Worm (Caenorhabditis elegans): Measurements from ENCODE around the gene cdh-10.
A peak's percentile ranks its signal among the peaks of the same experiment; 100 is the strongest.

The cdh-10 gene

ce11 chrIV:2408437-2408836 lies 54.7 kb downstream of the cdh-10 start (continued):
- TF ChIP-seq sptf-2 (GFP tag; optimal IDR thresholded peaks at IDR 0.05): peak; percentile 76

DNA sequence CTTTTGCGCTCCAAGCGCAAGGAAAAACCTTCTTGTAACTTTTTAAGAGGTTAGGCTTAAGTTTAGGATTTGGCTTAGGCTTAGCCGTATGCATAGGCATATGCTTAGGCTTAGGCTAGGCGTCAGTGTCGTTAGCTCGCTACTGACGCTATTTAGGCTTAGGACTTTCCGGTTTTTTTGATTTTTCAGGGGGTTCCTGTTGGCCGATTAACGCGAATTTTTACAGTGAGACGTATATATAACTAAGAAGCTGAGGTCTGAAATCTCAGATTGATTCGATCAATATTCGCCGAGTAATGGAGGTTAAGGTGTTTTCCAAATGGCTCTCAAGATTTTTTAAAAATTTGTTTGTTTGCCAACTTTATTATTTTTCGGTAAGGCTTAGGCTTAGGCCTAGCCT lies 55.5 kb downstream of the cdh-10 start:
- no peak for TF ChIP-seq B0261.1 (tag; optimal IDR thresholded peaks at IDR 0.05)
- no peak for TF ChIP-seq unc-130 (GFP tag; optimal IDR thresholded peaks at IDR 0.05)
- TF ChIP-seq xnd-1 (tag; optimal IDR thresholded peaks at IDR 0.05): no peak
- TF ChIP-seq gei-17 (GFP tag; optimal IDR thresholded peaks at IDR 0.05): no peak
- TF ChIP-seq zfh-2 (GFP tag; conservative IDR thresholded peaks at IDR 0.05): no peak
- no peak for TF ChIP-seq B0019.2 (GFP tag; conservative IDR thresholded peaks at IDR 0.05)
- TF ChIP-seq Y67H2A.10 (GFP tag; conservative IDR thresholded peaks at IDR 0.05): no peak
- TF ChIP-seq tbp1 (GFP tag; optimal IDR thresholded peaks at IDR 0.05): no peak
- no peak for TF ChIP-seq sdz-38 (tag; optimal IDR thresholded peaks at IDR 0.05)
- TF ChIP-seq F57A8.1 (GFP tag; optimal IDR thresholded peaks at IDR 0.05): no peak
- TF ChIP-seq athp-1 (tag; optimal IDR thresholded peaks at IDR 0.05): no peak

DNA sequence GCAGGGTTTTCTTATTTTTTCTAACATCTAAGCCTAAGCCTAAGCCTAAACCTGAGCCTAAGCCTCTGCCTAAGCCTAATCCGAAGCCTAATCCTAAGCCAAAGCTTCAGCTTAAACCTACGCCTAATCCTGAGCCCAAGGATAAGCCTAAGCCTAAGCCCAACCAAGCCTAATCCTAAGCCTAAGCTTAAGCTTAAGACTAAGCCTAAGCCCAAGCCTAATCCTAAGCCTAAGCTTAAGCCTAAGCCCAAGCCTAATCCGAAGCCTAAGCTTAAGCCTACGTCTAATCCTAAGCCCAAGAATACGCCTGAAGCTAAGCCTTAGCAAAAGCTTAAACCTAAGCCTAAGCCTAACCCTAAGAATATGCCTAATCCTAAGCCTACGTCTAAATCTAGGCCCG lies 59.8 kb downstream of the cdh-10 start:
- TF ChIP-seq egl-44 (GFP tag; IDR thresholded peaks at IDR 0.05) (no peak), mel-28 (tag; optimal IDR thresholded peaks at IDR 0.05; ENCODE audit: borderline replicate concordance) (no peak), hmg-20 (GFP tag; IDR thresholded peaks at IDR 0.05) (no peak), mcd-1 (GFP tag; IDR thresholded peaks at IDR 0.05) (no peak), B0019.2 (GFP tag; conservative IDR thresholded peaks at IDR 0.05) (no peak), madf-3 (GFP tag; IDR thresholded peaks at IDR 0.05) (0 out of 2 replicates have a peak, but pooled peaks have one; percentile 20)

ce11 chrIV:2400651-2401050 lies 62.5 kb downstream of the cdh-10 start:
- no peak for TF ChIP-seq B0336.3 (GFP tag; IDR thresholded peaks at IDR 0.05)
- TF ChIP-seq lsl-1 (GFP tag; optimal IDR thresholded peaks at IDR 0.05): no peak
- no peak for TF ChIP-seq madf-10 (tag; optimal IDR thresholded peaks at IDR 0.05)
- no peak for TF ChIP-seq madf-8 (GFP tag; conservative IDR thresholded peaks at IDR 0.05)
- no peak for TF ChIP-seq dpff-1 (tag; optimal IDR thresholded peaks at IDR 0.05)
- TF ChIP-seq madf-6 (GFP tag; IDR thresholded peaks at IDR 0.05): no peak
- no peak for TF ChIP-seq sptf-2 (GFP tag; optimal IDR thresholded peaks at IDR 0.05)
- TF ChIP-seq ceh-100 (GFP tag; IDR thresholded peaks at IDR 0.05): no peak
- no peak for TF ChIP-seq ztf-25 (GFP tag; IDR thresholded peaks at IDR 0.05)
- no peak for TF ChIP-seq K12H6.12 (tag; optimal IDR thresholded peaks at IDR 0.05)

DNA sequence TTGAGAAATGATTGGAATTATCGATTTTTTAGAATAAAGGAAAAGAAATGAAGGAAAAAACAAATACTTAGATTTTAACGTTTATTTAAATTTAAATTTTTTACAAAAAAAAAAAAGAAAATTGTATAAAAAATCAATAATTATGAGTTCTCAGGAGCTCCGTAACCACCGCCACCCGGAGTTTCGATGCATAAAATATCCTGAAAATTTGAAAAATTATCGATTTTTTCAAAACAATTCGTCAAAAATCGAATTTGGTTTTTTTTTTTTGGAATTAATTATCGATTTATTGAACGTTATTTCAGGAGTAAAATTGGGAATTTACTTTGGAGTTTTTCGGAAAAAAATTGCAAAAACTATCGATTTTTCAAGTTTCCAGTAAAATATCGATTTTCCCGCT lies 63.7 kb downstream of the cdh-10 start, which contains the start of gene Y38F2AR.10:
TSS of gene Y38F2AR.10 (minus strand) at position 101 of the 400 bp plus-strand sequence.
- no peak for TF ChIP-seq tbp1 (GFP tag; optimal IDR thresholded peaks at IDR 0.05)
- TF ChIP-seq aptf-2 (GFP tag; conservative IDR thresholded peaks at IDR 0.05): no peak
- TF ChIP-seq K12H6.12 (tag; optimal IDR thresholded peaks at IDR 0.05): no peak
- no peak for TF ChIP-seq nhr-90 (tag; optimal IDR thresholded peaks at IDR 0.05)
- no peak for TF ChIP-seq Y79H2A.3 (GFP tag; conservative IDR thresholded peaks at IDR 0.05)
- no peak for TF ChIP-seq ztf-28 (GFP tag; IDR thresholded peaks at IDR 0.05)
- no peak for TF ChIP-seq Y53F4B.3 (GFP tag; IDR thresholded peaks at IDR 0.05)
- no peak for TF ChIP-seq lag-1 (GFP tag; IDR thresholded peaks at IDR 0.05)
- TF ChIP-seq dox-1 (GFP tag; IDR thresholded peaks at IDR 0.05): no peak
- TF ChIP-seq F23B12.7 (tag; optimal IDR thresholded peaks at IDR 0.05; ENCODE audit: insufficient read depth): no peak
- TF ChIP-seq ceh-58 (GFP tag; IDR thresholded peaks at IDR 0.05): no peak
- no peak for TF ChIP-seq unc-62 (GFP tag; optimal IDR thresholded peaks at IDR 0.05)
- no peak for TF ChIP-seq pha-4 (tag; optimal IDR thresholded peaks at IDR 0.05)
- no peak for TF ChIP-seq sptf-2 (GFP tag; optimal IDR thresholded peaks at IDR 0.05)
- no peak for TF ChIP-seq Y53G8AR.9 (GFP tag; conservative IDR thresholded peaks at IDR 0.05)
- TF ChIP-seq madf-6 (GFP tag; IDR thresholded peaks at IDR 0.05): no peak
- TF ChIP-seq lsl-1 (GFP tag; optimal IDR thresholded peaks at IDR 0.05): no peak
- TF ChIP-seq let-526 (GFP tag; IDR thresholded peaks at IDR 0.05): no peak
